Fruit fly (Drosophila melanogaster) S2 (cell line): ENCODE data around the gene CG15130.

ENCODE experiments used
- CG8478 ChIP-seq: fragments of >200 bp; optimal IDR thresholded peaks from 2 replicates; lab custom pipeline; 2018
- CTCF ChIP-seq, 2 experiments: fragments of >200 bp; optimal IDR thresholded peaks; 2 replicates each; lab custom pipeline; 2018

DNA sequence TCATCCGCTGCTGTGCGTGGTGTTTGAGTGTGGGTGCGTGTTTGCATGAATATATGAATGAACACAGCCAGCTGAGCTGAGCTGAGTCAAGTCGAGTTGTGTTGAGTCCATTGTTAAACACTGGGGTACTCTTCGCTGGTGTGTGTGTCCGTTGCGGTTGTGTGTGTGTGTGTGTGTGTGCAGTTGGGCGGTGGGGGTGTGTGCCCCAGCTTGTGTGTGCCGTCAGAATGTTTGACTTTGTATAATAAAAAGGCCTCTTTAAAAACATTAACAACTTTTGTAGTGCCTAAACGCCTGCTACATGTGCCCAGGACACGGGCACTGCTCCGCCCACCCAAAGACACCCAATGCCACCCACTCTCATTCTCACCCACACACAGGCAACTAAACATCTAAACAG, 14.0 kb upstream of the CG15130 start:
- TF ChIP-seq CG8478 (no peak), CTCF (optimal IDR thresholded peaks at IDR 0.05; lab: Kevin White, UChicago) (no peak)
